Worm (Caenorhabditis elegans) whole organism, mixed stage, embryonic: ENCODE measurements around the gene clec-64.

ENCODE experiments used
- blmp-1 ChIP-seq: fragments of 150-350 bp; optimal IDR thresholded peaks from 2 replicates; lab custom pipeline; 2014; ENCODE audit warnings: missing biosample characterization, missing genetic modification characterization
- drap-1 ChIP-seq: fragments of 200-800 bp; sonication (Bioruptor generic); optimal IDR thresholded peaks from 3 replicates; lab custom pipeline; 2018; ENCODE audit warnings: mild to moderate bottlenecking, missing genetic modification characterization, missing compliant biosample characterization
- elt-3 ChIP-seq: fragments of 150-350 bp; optimal IDR thresholded peaks from 2 replicates; lab custom pipeline; 2014; ENCODE audit warnings: missing biosample characterization, missing genetic modification characterization
- flh-1 ChIP-seq: fragments of 200-800 bp; sonication (Bioruptor generic); optimal IDR thresholded peaks from 2 replicates; lab custom pipeline; 2018; ENCODE audit warnings: mild to moderate bottlenecking, missing genetic modification characterization, moderate library complexity, missing compliant biosample characterization
- hlh-1 ChIP-seq: fragments of 150-350 bp; optimal IDR thresholded peaks from 2 replicates; lab custom pipeline; 2014; ENCODE audit warnings: missing biosample characterization, missing genetic modification reagents, missing genetic modification characterization
- nhr-28 ChIP-seq: fragments of 150-350 bp; optimal IDR thresholded peaks from 2 replicates; lab custom pipeline; 2014; ENCODE audit warnings: missing biosample characterization, missing genetic modification characterization
- pha-4 ChIP-seq: fragments of 150-350 bp; optimal IDR thresholded peaks from 2 replicates; lab custom pipeline; 2018; ENCODE audit warnings: missing biosample characterization, missing genetic modification reagents, missing genetic modification characterization
- unc-62 ChIP-seq: fragments of 150-350 bp; optimal IDR thresholded peaks from 2 replicates; lab custom pipeline; 2014; ENCODE audit warnings: missing biosample characterization, missing genetic modification reagents, missing genetic modification characterization
- zip-8 ChIP-seq: fragments of 150-350 bp; optimal IDR thresholded peaks from 2 replicates; lab custom pipeline; 2014; ENCODE audit warnings: missing biosample characterization, missing genetic modification characterization

DNA sequence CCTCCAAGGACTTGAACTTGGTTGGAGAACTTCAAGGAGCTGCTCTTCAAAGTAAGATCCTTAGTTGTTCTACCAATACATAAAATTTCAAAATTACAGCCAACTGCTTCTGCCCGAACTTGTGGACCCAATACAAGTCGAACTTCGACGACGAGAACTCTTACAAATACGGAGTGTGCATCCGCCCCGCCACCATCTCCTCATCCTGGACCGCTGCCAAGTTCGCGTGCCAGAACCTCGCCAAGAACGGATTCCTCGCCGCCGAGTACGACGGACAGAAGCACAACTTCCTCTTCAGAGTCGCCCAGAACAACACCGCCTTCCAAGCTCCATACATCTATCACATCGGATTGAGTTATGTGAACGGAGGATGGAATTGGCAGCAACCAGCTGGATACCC, 1.4 kb upstream of the clec-64 start:
- TF ChIP-seq flh-1 (GFP tag; lab: Kevin White, UChicago) (no peak), nhr-28 (tag; lab: Kevin White, UChicago) (no peak), elt-3 (tag; lab: Kevin White, UChicago) (no peak), unc-62 (no peak), zip-8 (no peak), hlh-1 (no peak), drap-1 (GFP tag; lab: Kevin White, UChicago) (no peak), pha-4 (tag; lab: Kevin White, UChicago) (no peak), blmp-1 (tag; lab: Kevin White, UChicago) (no peak)
